Fruit fly (Drosophila melanogaster) whole organism, prepupa: Measurements from ENCODE around the gene Ndf.
A peak's percentile ranks its signal among the peaks of the same experiment; 100 is the strongest.

ENCODE experiments used
- Blimp-1 ChIP-seq: fragments of 200-800 bp; sonication (Bioruptor generic); optimal IDR thresholded peaks from 3 replicates; lab custom pipeline; 2017; ENCODE audit warnings: missing biosample characterization, missing genetic modification characterization, mild to moderate bottlenecking, moderate library complexity, missing genetic modification reagents
- CG10631 ChIP-seq: fragments of 200-800 bp; sonication (Bioruptor generic); optimal IDR thresholded peaks from 2 replicates; lab custom pipeline; 2016; ENCODE audit warnings: missing biosample characterization, missing genetic modification characterization
- CG10669 ChIP-seq: fragments of 200-800 bp; sonication (Bioruptor generic); optimal IDR thresholded peaks from 3 replicates; lab custom pipeline; 2018; ENCODE audit warnings: missing biosample characterization, mild to moderate bottlenecking, missing genetic modification characterization, moderate library complexity
- CG11294 ChIP-seq: fragments of 200-800 bp; sonication (Bioruptor generic); IDR thresholded peaks from 2 replicates; pipeline ENCODE4 v1.3.6; 2022; ENCODE audit warnings: missing biosample characterization, missing genetic modification characterization
- CG11762 ChIP-seq: fragments of 200-800 bp; sonication (Bioruptor generic); optimal IDR thresholded peaks from 3 replicates; lab custom pipeline; 2016; ENCODE audit warnings: missing biosample characterization, missing genetic modification characterization; ENCODE audit not compliant: insufficient read depth
- CG11902 ChIP-seq: fragments of 200-800 bp; sonication (Bioruptor generic); optimal IDR thresholded peaks from 3 replicates; lab custom pipeline; 2016; ENCODE audit warnings: missing biosample characterization, missing genetic modification characterization
- CG15336 ChIP-seq: fragments of 200-800 bp; sonication (Bioruptor generic); IDR thresholded peaks from 2 replicates; pipeline ENCODE4 v1.3.6; 2022; ENCODE audit warnings: missing biosample characterization, missing genetic modification characterization
- CG1621 ChIP-seq: fragments of 200-800 bp; sonication (Bioruptor generic); optimal IDR thresholded peaks from 3 replicates; lab custom pipeline; 2018; ENCODE audit warnings: missing biosample characterization, mild to moderate bottlenecking, missing genetic modification characterization
- CG16779 ChIP-seq: fragments of 200-800 bp; sonication (Bioruptor generic); optimal IDR thresholded peaks from 3 replicates; lab custom pipeline; 2017; ENCODE audit warnings: missing biosample characterization, mild to moderate bottlenecking, missing genetic modification characterization
- CG3032 ChIP-seq: fragments of 200-800 bp; optimal IDR thresholded peaks from 2 replicates; lab custom pipeline; 2019; ENCODE audit warnings: missing biosample characterization, mild to moderate bottlenecking, missing genetic modification characterization, moderate library complexity
- CG31627 ChIP-seq: fragments of 200-800 bp; sonication (Bioruptor generic); optimal IDR thresholded peaks from 3 replicates; lab custom pipeline; 2016; ENCODE audit warnings: missing biosample characterization, missing genetic modification characterization
- CG32006 ChIP-seq: fragments of 200-800 bp; sonication (Bioruptor generic); optimal IDR thresholded peaks from 3 replicates; lab custom pipeline; 2017; ENCODE audit warnings: missing biosample characterization, mild to moderate bottlenecking, missing genetic modification characterization
- CG34406 ChIP-seq: fragments of 200-800 bp; sonication (Bioruptor generic); optimal IDR thresholded peaks from 3 replicates; lab custom pipeline; 2016; ENCODE audit warnings: missing biosample characterization, missing genetic modification characterization
- CG3919 ChIP-seq: fragments of 200-800 bp; sonication (Bioruptor generic); optimal IDR thresholded peaks from 3 replicates; lab custom pipeline; 2016; ENCODE audit warnings: missing biosample characterization, missing genetic modification characterization
- CG4318 ChIP-seq: fragments of 200-800 bp; sonication (Bioruptor generic); optimal IDR thresholded peaks from 3 replicates; lab custom pipeline; 2017; ENCODE audit warnings: missing biosample characterization, mild to moderate bottlenecking, missing genetic modification characterization
- CG6276 ChIP-seq: fragments of 200-800 bp; sonication (Bioruptor generic); optimal IDR thresholded peaks from 2 replicates; lab custom pipeline; 2017; ENCODE audit warnings: missing biosample characterization, mild to moderate bottlenecking, missing genetic modification characterization
- CG6792 ChIP-seq: fragments of 200-800 bp; sonication (Bioruptor generic); optimal IDR thresholded peaks from 3 replicates; lab custom pipeline; 2016; ENCODE audit warnings: missing biosample characterization, missing genetic modification characterization
- CG6808 ChIP-seq: fragments of 200-800 bp; sonication (Bioruptor generic); optimal IDR thresholded peaks from 3 replicates; lab custom pipeline; 2017; ENCODE audit warnings: missing biosample characterization, missing genetic modification characterization, mild to moderate bottlenecking, moderate library complexity, missing genetic modification reagents
- CG6854 ChIP-seq: fragments of 200-800 bp; sonication (Bioruptor generic); optimal IDR thresholded peaks from 2 replicates; lab custom pipeline; 2017; ENCODE audit warnings: missing biosample characterization, mild to moderate bottlenecking, missing genetic modification characterization
- CG7368 ChIP-seq: fragments of 200-800 bp; sonication (Bioruptor generic); optimal IDR thresholded peaks from 3 replicates; lab custom pipeline; 2016; ENCODE audit warnings: missing biosample characterization, missing genetic modification characterization
- CG8119 ChIP-seq: fragments of 200-800 bp; sonication (Bioruptor generic); IDR thresholded peaks from 3 replicates; pipeline ENCODE4 v1.3.6; 2022; ENCODE audit warnings: missing biosample characterization, missing genetic modification characterization
- CG8319 ChIP-seq: fragments of 200-800 bp; sonication (Bioruptor generic); optimal IDR thresholded peaks from 3 replicates; lab custom pipeline; 2016; ENCODE audit warnings: missing biosample characterization, missing genetic modification characterization
- CG8632 ChIP-seq: fragments of 200-800 bp; sonication (Bioruptor generic); optimal IDR thresholded peaks from 3 replicates; lab custom pipeline; 2016; ENCODE audit warnings: missing biosample characterization, missing genetic modification characterization
- CG9139 ChIP-seq: fragments of 200-800 bp; sonication (Bioruptor generic); optimal IDR thresholded peaks from 3 replicates; lab custom pipeline; 2017; ENCODE audit warnings: missing biosample characterization, mild to moderate bottlenecking, missing genetic modification characterization
- Eip78C ChIP-seq: fragments of 200-800 bp; sonication (Bioruptor generic); peaks from one replicate; lab custom pipeline; 2016; ENCODE audit warnings: missing biosample characterization, missing genetic modification characterization
- Eip93F ChIP-seq: fragments of 200-800 bp; sonication (Bioruptor generic); optimal IDR thresholded peaks from 2 replicates; lab custom pipeline; 2016; ENCODE audit warnings: missing biosample characterization, mild to moderate bottlenecking, missing genetic modification characterization
- Ets96B ChIP-seq: fragments of 200-800 bp; optimal IDR thresholded peaks from 2 replicates; lab custom pipeline; 2019; ENCODE audit warnings: missing biosample characterization, mild to moderate bottlenecking, missing genetic modification characterization, moderate library complexity
- Gug ChIP-seq: fragments of 200-800 bp; sonication (Bioruptor generic); IDR thresholded peaks from 2 replicates; pipeline ENCODE4 v1.3.6; 2022; ENCODE audit warnings: missing biosample characterization, missing genetic modification characterization
- Hr38 ChIP-seq: sonication (Bioruptor generic); optimal IDR thresholded peaks from 2 replicates; lab custom pipeline; 2016; ENCODE audit warnings: missing biosample characterization, missing genetic modification characterization
- Hr39 ChIP-seq: fragments of 200-800 bp; sonication (Bioruptor generic); optimal IDR thresholded peaks from 2 replicates; lab custom pipeline; 2016; ENCODE audit warnings: missing biosample characterization, missing genetic modification characterization
- Hr4 ChIP-seq: fragments of 200-800 bp; sonication (Bioruptor generic); optimal IDR thresholded peaks from 3 replicates; lab custom pipeline; 2016; ENCODE audit warnings: missing biosample characterization, missing genetic modification characterization
- Lpt ChIP-seq: fragments of 200-800 bp; sonication (Bioruptor generic); optimal IDR thresholded peaks from 3 replicates; lab custom pipeline; 2016; ENCODE audit warnings: missing biosample characterization, missing genetic modification characterization
- OdsH ChIP-seq: fragments of 200-800 bp; sonication (Bioruptor generic); optimal IDR thresholded peaks from 3 replicates; lab custom pipeline; 2016; ENCODE audit warnings: missing biosample characterization, missing genetic modification characterization
- Smox ChIP-seq: fragments of 200-800 bp; sonication (Bioruptor generic); optimal IDR thresholded peaks from 3 replicates; lab custom pipeline; 2016; ENCODE audit warnings: missing biosample characterization, missing genetic modification characterization
- Sox102F ChIP-seq: fragments of 200-800 bp; sonication (Bioruptor generic); optimal IDR thresholded peaks from 2 replicates; lab custom pipeline; 2016; ENCODE audit warnings: missing biosample characterization, mild to moderate bottlenecking, missing genetic modification characterization
- Sox14 ChIP-seq: fragments of 200-800 bp; sonication (Bioruptor generic); optimal IDR thresholded peaks from 3 replicates; lab custom pipeline; 2016; ENCODE audit warnings: missing biosample characterization, missing genetic modification characterization
- Sox15 ChIP-seq: fragments of 200-800 bp; sonication (Bioruptor generic); optimal IDR thresholded peaks from 3 replicates; lab custom pipeline; 2016; ENCODE audit warnings: missing biosample characterization, missing genetic modification characterization
- achi ChIP-seq: fragments of 200-800 bp; sonication (Bioruptor generic); optimal IDR thresholded peaks from 3 replicates; lab custom pipeline; 2016; ENCODE audit warnings: missing biosample characterization, missing genetic modification characterization
- acj6 ChIP-seq: fragments of 200-800 bp; sonication (Bioruptor generic); optimal IDR thresholded peaks from 3 replicates; lab custom pipeline; 2016; ENCODE audit warnings: missing biosample characterization, missing genetic modification characterization
- cyc ChIP-seq: fragments of 200-800 bp; sonication (Bioruptor generic); optimal IDR thresholded peaks from 3 replicates; lab custom pipeline; 2016; ENCODE audit warnings: missing biosample characterization, missing genetic modification characterization
- esn ChIP-seq: fragments of 200-800 bp; sonication (Bioruptor generic); optimal IDR thresholded peaks from 2 replicates; lab custom pipeline; 2016; ENCODE audit warnings: missing biosample characterization, mild to moderate bottlenecking, missing genetic modification characterization, moderate library complexity
- fd85E ChIP-seq: fragments of 200-800 bp; sonication (Bioruptor generic); optimal IDR thresholded peaks from 3 replicates; lab custom pipeline; 2016; ENCODE audit warnings: missing biosample characterization, missing genetic modification characterization
- lz ChIP-seq: fragments of 200-800 bp; sonication (Bioruptor generic); optimal IDR thresholded peaks from 3 replicates; lab custom pipeline; 2016; ENCODE audit warnings: missing biosample characterization, missing genetic modification characterization
- pdm3 ChIP-seq: fragments of 200-800 bp; sonication (Bioruptor generic); optimal IDR thresholded peaks from 3 replicates; lab custom pipeline; 2016; ENCODE audit warnings: missing biosample characterization, missing genetic modification characterization
- salr ChIP-seq, 2 experiments: fragments of 200-800 bp; sonication (Bioruptor generic); optimal IDR thresholded peaks; 3 replicates each; lab custom pipeline; 2016 to 2018; ENCODE audit warnings: missing biosample characterization in 2 of 2, missing genetic modification characterization in 2 of 2, mild to moderate bottlenecking in 1 of 2
- spab ChIP-seq: fragments of 200-800 bp; sonication (Bioruptor generic); optimal IDR thresholded peaks from 2 replicates; lab custom pipeline; 2017; ENCODE audit warnings: missing biosample characterization, mild to moderate bottlenecking, missing genetic modification characterization, missing genetic modification reagents
- ss ChIP-seq, 2 experiments: fragments of 200-800 bp; sonication (Bioruptor generic); optimal IDR thresholded peaks; 2 replicates in 1 of 2; 3 replicates in 1 of 2; lab custom pipeline; 2017 to 2018; ENCODE audit warnings: mild to moderate bottlenecking in 2 of 2, missing biosample characterization in 2 of 2, missing genetic modification characterization in 2 of 2, moderate library complexity in 1 of 2
- svp ChIP-seq: fragments of 200-800 bp; sonication (Bioruptor generic); peaks from one replicate; lab custom pipeline; 2016; ENCODE audit warnings: missing biosample characterization, missing genetic modification characterization
- topi ChIP-seq: fragments of 200-800 bp; sonication (Bioruptor generic); optimal IDR thresholded peaks from 3 replicates; lab custom pipeline; 2016; ENCODE audit warnings: missing biosample characterization, missing genetic modification characterization
- vri ChIP-seq: fragments of 200-800 bp; sonication (Bioruptor generic); optimal IDR thresholded peaks from 3 replicates; lab custom pipeline; 2016; ENCODE audit warnings: missing biosample characterization, mild to moderate bottlenecking, missing genetic modification characterization

Gene Ndf

DNA sequence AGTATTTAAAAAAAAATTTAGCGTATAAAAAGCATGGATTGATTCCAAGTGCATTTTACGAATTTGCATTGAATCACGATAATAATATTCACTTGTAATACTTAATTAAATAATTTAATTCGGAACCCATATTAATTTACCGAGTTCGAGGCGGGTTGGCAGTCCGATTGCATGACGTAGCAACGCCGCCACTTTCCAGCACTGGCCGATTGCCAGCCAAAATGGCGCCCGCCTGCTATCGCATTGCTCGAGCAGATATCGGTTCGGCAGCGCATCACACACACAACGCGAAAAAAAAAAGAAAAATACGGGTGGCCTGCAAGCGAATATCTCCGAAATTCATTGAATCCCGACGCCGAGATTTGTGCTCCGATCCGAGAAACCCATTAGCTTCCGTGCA is at the start of gene Ndf (continued):
- peak in 1 of 2 experiments; percentile 32 for TF ChIP-seq salr (GFP tag; optimal IDR thresholded peaks at IDR 0.05; lab: Kevin White, UChicago)
- TF ChIP-seq CG6276 (GFP tag; lab: Kevin White, UChicago): no peak
- TF ChIP-seq CG1621 (tag; lab: Kevin White, UChicago): peak; percentile 50
- no peak for TF ChIP-seq Hr39 (GFP tag; lab: Kevin White, UChicago)
- TF ChIP-seq CG4318 (GFP tag; lab: Kevin White, UChicago): no peak
- TF ChIP-seq OdsH (GFP tag; lab: Kevin White, UChicago): peak; percentile 33
- TF ChIP-seq Blimp-1: no peak
- TF ChIP-seq pdm3 (GFP tag; lab: Kevin White, UChicago): peak; percentile 50
- TF ChIP-seq, all 60 proteins: peak for 41

DNA sequence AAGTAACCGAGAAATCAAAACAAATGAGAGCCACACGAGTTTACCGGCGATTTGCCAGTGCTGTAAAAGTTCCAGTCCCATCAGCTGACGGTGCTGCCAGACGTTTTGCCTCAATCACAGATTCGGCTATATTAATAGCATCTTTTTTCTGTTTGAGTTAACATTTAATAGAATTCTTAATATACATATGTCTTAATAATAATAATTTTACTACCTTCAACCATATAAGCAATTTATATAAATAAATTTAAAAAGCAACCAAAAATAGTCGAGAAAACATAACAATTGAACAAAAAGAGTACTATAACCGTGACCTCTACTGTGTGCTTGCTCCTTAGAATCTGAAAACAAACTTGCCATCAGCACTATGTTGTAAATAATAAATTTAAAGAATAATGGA is 49.5 kb upstream of the Ndf start, which contains the start of the genes CG13126 and CG4709:
Gene CG13126 (minus strand): TSS at position 63 of the 400 bp plus-strand sequence.
Gene CG4709 (plus strand): TSS at position 207 of the 400 bp plus-strand sequence.
- TF ChIP-seq CG34406 (GFP tag; lab: Kevin White, UChicago) (peak; percentile 88), ss (GFP tag; optimal IDR thresholded peaks at IDR 0.05; lab: Kevin White, UChicago) (peak; percentile 86 to 89), CG6792 (GFP tag; lab: Kevin White, UChicago) (peak; percentile 86), esn (GFP tag; lab: Kevin White, UChicago) (peak; percentile 90), Eip78C (GFP tag; lab: Kevin White, UChicago) (peak; percentile 96), CG16779 (peak; percentile 80), OdsH (GFP tag; lab: Kevin White, UChicago) (peak; percentile 89), spab (GFP tag; lab: Kevin White, UChicago) (peak; percentile 85), achi (peak; percentile 90), svp (GFP tag; lab: Kevin White, UChicago) (peak; percentile 92), fd85E (GFP tag; lab: Kevin White, UChicago) (peak; percentile 67), lz (GFP tag; lab: Kevin White, UChicago) (peak; percentile 74), CG31627 (peak; percentile 65), Smox (GFP tag; lab: Kevin White, UChicago) (peak; percentile 86), CG8119 (GFP tag; lab: Robert Waterston, UW) (peak; percentile 94), salr (GFP tag; optimal IDR thresholded peaks at IDR 0.05; lab: Kevin White, UChicago) (peak; percentile 61 to 75), CG8632 (GFP tag; lab: Kevin White, UChicago) (peak; percentile 85), Sox102F (peak; percentile 85), CG15336 (GFP tag; lab: Robert Waterston, UW) (peak; percentile 94), CG9139 (GFP tag; lab: Kevin White, UChicago) (peak; percentile 84), Eip93F (GFP tag; lab: Kevin White, UChicago) (peak; percentile 65), CG7368 (GFP tag; lab: Kevin White, UChicago) (peak; percentile 88), Ets96B (tag; lab: Kevin White, UChicago) (peak; percentile 95), vri (GFP tag; lab: Kevin White, UChicago) (peak; percentile 87), Hr38 (no peak), CG3032 (tag; lab: Kevin White, UChicago) (peak; percentile 96), CG11902 (GFP tag; lab: Kevin White, UChicago) (peak; percentile 75), CG11294 (GFP tag; lab: Robert Waterston, UW) (peak; percentile 82), CG6854 (peak; percentile 79), topi (GFP tag; lab: Kevin White, UChicago) (peak; percentile 85), Gug (GFP tag; lab: Robert Waterston, UW) (peak; percentile 92), CG6808 (GFP tag; lab: Kevin White, UChicago) (peak; percentile 87), Sox15 (GFP tag; lab: Kevin White, UChicago) (peak; percentile 59), Sox14 (GFP tag; lab: Kevin White, UChicago) (peak; percentile 74), CG11762 (GFP tag; lab: Kevin White, UChicago) (peak; percentile 86), CG6276 (GFP tag; lab: Kevin White, UChicago) (peak; percentile 88), CG10669 (GFP tag; lab: Kevin White, UChicago) (peak; percentile 90), CG10631 (GFP tag; lab: Kevin White, UChicago) (peak; percentile 93), CG1621 (tag; lab: Kevin White, UChicago) (peak; percentile 65), CG3919 (GFP tag; lab: Kevin White, UChicago) (peak; percentile 94), Lpt (peak; percentile 82), acj6 (GFP tag; lab: Kevin White, UChicago) (peak; percentile 93), CG8319 (peak; percentile 86), Hr4 (GFP tag; lab: Kevin White, UChicago) (peak; percentile 81), CG32006 (GFP tag; lab: Kevin White, UChicago) (peak; percentile 90), cyc (GFP tag; lab: Kevin White, UChicago) (peak; percentile 86)
